Worm (Caenorhabditis elegans) whole organism, L4 larva: Measurements from ENCODE around the gene F46C3.7.

Experiments used
- D1046.2 ChIP-seq: fragments of 200-800 bp; sonication (Bioruptor generic); IDR thresholded peaks from 2 replicates; pipeline ENCODE4 v1.3.6; 2022; ENCODE audit warnings: missing genetic modification characterization, missing compliant biosample characterization
- F26F4.8 ChIP-seq: fragments of 200-800 bp; sonication (Bioruptor generic); conservative IDR thresholded peaks from 2 replicates; pipeline ENCODE4 v1.3.6; 2022; ENCODE audit warnings: missing genetic modification characterization, missing compliant biosample characterization
- F37D6.2 ChIP-seq: sonication (generic microtip); optimal IDR thresholded peaks from 2 replicates; lab custom pipeline; 2016; ENCODE audit warnings: mild to moderate bottlenecking, missing genetic modification characterization, missing compliant biosample characterization
- F44E2.7 ChIP-seq: fragments of 200-800 bp; sonication (Bioruptor generic); IDR thresholded peaks from 2 replicates; pipeline ENCODE4 v2.1.2; 2022; ENCODE audit warnings: missing genetic modification characterization, missing compliant biosample characterization
- T20F7.1 ChIP-seq: fragments of 200-800 bp; sonication (Bioruptor generic); optimal IDR thresholded peaks from 2 replicates; lab custom pipeline; 2018; ENCODE audit warnings: mild to moderate bottlenecking, missing genetic modification characterization, missing compliant biosample characterization
- Y105C5A.15 ChIP-seq: fragments of 200-800 bp; sonication (Bioruptor generic); IDR thresholded peaks from 2 replicates; pipeline ENCODE4 v1.3.6; 2022; ENCODE audit warnings: missing genetic modification characterization, missing compliant biosample characterization
- aha-1 ChIP-seq: fragments of 150-350 bp; peaks from one replicate; lab custom pipeline; 2014; ENCODE audit warnings: missing biosample characterization, missing genetic modification characterization
- aly-2 ChIP-seq: sonication (generic microtip); optimal IDR thresholded peaks from 2 replicates; lab custom pipeline; 2018; ENCODE audit warnings: missing biosample characterization, missing genetic modification characterization
- arid-1 ChIP-seq: fragments of 200-800 bp; sonication (Bioruptor generic); conservative IDR thresholded peaks from 2 replicates; pipeline ENCODE4 v1.3.6; 2022; ENCODE audit warnings: missing genetic modification reagents, missing genetic modification characterization, missing compliant biosample characterization
- ceh-20 ChIP-seq: fragments of 200-800 bp; sonication (Bioruptor generic); IDR thresholded peaks from 2 replicates; pipeline ENCODE4 v1.3.6; 2022; ENCODE audit warnings: missing genetic modification reagents, missing genetic modification characterization, missing compliant biosample characterization
- ceh-28 ChIP-seq: fragments of 150-350 bp; optimal IDR thresholded peaks from 2 replicates; lab custom pipeline; 2014; ENCODE audit warnings: missing biosample characterization, missing genetic modification reagents, missing genetic modification characterization
- ceh-82 ChIP-seq: sonication (generic microtip); optimal IDR thresholded peaks from 2 replicates; lab custom pipeline; 2017; ENCODE audit warnings: missing biosample characterization, missing genetic modification characterization
- ces-1 ChIP-seq: fragments of 150-350 bp; sonication (generic microtip); optimal IDR thresholded peaks from 4 replicates; lab custom pipeline; 2014; ENCODE audit warnings: missing biosample characterization, missing genetic modification reagents, missing genetic modification characterization
- cey-2 ChIP-seq: sonication (generic microtip); optimal IDR thresholded peaks from 3 replicates; lab custom pipeline; 2017; ENCODE audit warnings: missing genetic modification characterization, mild to moderate bottlenecking, missing compliant biosample characterization, antibody characterized with exemption, borderline replicate concordance; ENCODE audit not compliant: insufficient read depth
- daf-12 ChIP-seq: fragments of 150-350 bp; optimal IDR thresholded peaks from 2 replicates; lab custom pipeline; 2014; ENCODE audit warnings: missing biosample characterization, missing genetic modification reagents, missing genetic modification characterization
- daf-16 ChIP-seq, 3 experiments: sonication (generic microtip); optimal IDR thresholded peaks; 2 replicates each; lab custom pipeline; 2016 to 2017; ENCODE audit warnings: missing genetic modification characterization in 3 of 3, missing genetic modification reagents in 3 of 3, mild to moderate bottlenecking in 2 of 3, missing compliant biosample characterization in 2 of 3, missing biosample characterization in 1 of 3, moderate library complexity in 1 of 3
- dmd-6 ChIP-seq: fragments of 200-800 bp; sonication (Bioruptor generic); IDR thresholded peaks from 2 replicates; pipeline ENCODE4 v1.3.6; 2022; ENCODE audit warnings: missing genetic modification reagents, missing genetic modification characterization, missing compliant biosample characterization
- dpl-1 ChIP-seq: fragments of 150-350 bp; optimal IDR thresholded peaks from 2 replicates; lab custom pipeline; 2014; ENCODE audit warnings: missing biosample characterization, missing genetic modification reagents, missing genetic modification characterization
- dve-1 ChIP-seq: sonication (generic microtip); optimal IDR thresholded peaks from 2 replicates; lab custom pipeline; 2017; ENCODE audit warnings: antibody characterized with exemption, mild to moderate bottlenecking, missing genetic modification characterization, missing compliant biosample characterization; ENCODE audit not compliant: insufficient read depth
- fkh-10 ChIP-seq: fragments of 150-350 bp; optimal IDR thresholded peaks from 2 replicates; lab custom pipeline; 2014; ENCODE audit warnings: missing biosample characterization, missing genetic modification reagents, missing genetic modification characterization
- gei-8 ChIP-seq: fragments of 200-800 bp; sonication (Bioruptor generic); optimal IDR thresholded peaks from 2 replicates; lab custom pipeline; 2018; ENCODE audit warnings: mild to moderate bottlenecking, missing genetic modification characterization, missing compliant biosample characterization
- hif-1 ChIP-seq, 2 experiments: sonication (generic microtip); optimal IDR thresholded peaks; 2 replicates each; lab custom pipeline; 2016 to 2017; ENCODE audit warnings: missing compliant biosample characterization in 2 of 2, missing genetic modification characterization in 2 of 2, missing genetic modification reagents in 2 of 2, missing genotype in 2 of 2, mild to moderate bottlenecking in 1 of 2
- lim-7 ChIP-seq: fragments of 200-800 bp; sonication (Bioruptor generic); IDR thresholded peaks from 2 replicates; pipeline ENCODE4 v1.3.6; 2022; ENCODE audit warnings: missing genetic modification characterization, missing compliant biosample characterization
- lin-13 ChIP-seq: fragments of 150-350 bp; optimal IDR thresholded peaks from 2 replicates; lab custom pipeline; 2014; ENCODE audit warnings: missing biosample characterization, missing genetic modification reagents, missing genetic modification characterization
- lir-3 ChIP-seq: sonication (generic microtip); optimal IDR thresholded peaks from 2 replicates; lab custom pipeline; 2016; ENCODE audit warnings: mild to moderate bottlenecking, missing genetic modification characterization, missing compliant biosample characterization
- mdt-29 ChIP-seq: fragments of 200-800 bp; sonication (Bioruptor generic); IDR thresholded peaks from 2 replicates; pipeline ENCODE4 v1.3.6; 2022; ENCODE audit warnings: missing genetic modification reagents, missing genetic modification characterization, missing compliant biosample characterization
- mep-1 ChIP-seq: fragments of 150-350 bp; sonication (generic microtip); optimal IDR thresholded peaks from 3 replicates; lab custom pipeline; 2014; ENCODE audit warnings: missing biosample characterization, missing genetic modification characterization
- nhr-10 ChIP-seq: fragments of 150-350 bp; optimal IDR thresholded peaks from 2 replicates; lab custom pipeline; 2014; ENCODE audit warnings: missing biosample characterization, missing genetic modification characterization
- nhr-111 ChIP-seq: fragments of 200-800 bp; sonication (Bioruptor generic); optimal IDR thresholded peaks from 2 replicates; lab custom pipeline; 2018; ENCODE audit warnings: mild to moderate bottlenecking, missing genetic modification characterization, missing compliant biosample characterization
- nhr-237 ChIP-seq: sonication (generic microtip); optimal IDR thresholded peaks from 2 replicates; lab custom pipeline; 2017; ENCODE audit warnings: missing biosample characterization, missing genetic modification characterization
- nhr-28 ChIP-seq: fragments of 150-350 bp; optimal IDR thresholded peaks from 2 replicates; lab custom pipeline; 2014; ENCODE audit warnings: missing biosample characterization, missing genetic modification characterization
- nhr-42 ChIP-seq: fragments of 200-800 bp; sonication (Bioruptor generic); IDR thresholded peaks from 2 replicates; pipeline ENCODE4 v1.3.6; 2022; ENCODE audit warnings: missing genetic modification characterization, missing compliant biosample characterization
- nhr-48 ChIP-seq: sonication (generic microtip); optimal IDR thresholded peaks from 2 replicates; lab custom pipeline; 2016; ENCODE audit warnings: mild to moderate bottlenecking, missing genetic modification characterization, missing compliant biosample characterization
- nhr-77 ChIP-seq: fragments of 150-350 bp; optimal IDR thresholded peaks from 2 replicates; lab custom pipeline; 2014; ENCODE audit warnings: missing biosample characterization, missing genetic modification characterization
- pqm-1 ChIP-seq: sonication (generic microtip); optimal IDR thresholded peaks from 2 replicates; lab custom pipeline; 2017; ENCODE audit warnings: missing biosample characterization, missing genetic modification characterization
- rbr-2 ChIP-seq: sonication (generic microtip); optimal IDR thresholded peaks from 2 replicates; lab custom pipeline; 2016; ENCODE audit warnings: missing genotype, missing genetic modification characterization, missing compliant biosample characterization
- sdz-12 ChIP-seq: fragments of 200-800 bp; sonication (Bioruptor generic); optimal IDR thresholded peaks from 2 replicates; lab custom pipeline; 2018; ENCODE audit warnings: mild to moderate bottlenecking, missing genetic modification characterization, missing compliant biosample characterization
- skn-1 ChIP-seq: fragments of 150-350 bp; optimal IDR thresholded peaks from 2 replicates; lab custom pipeline; 2014; ENCODE audit warnings: missing biosample characterization, missing genetic modification characterization
- spr-1 ChIP-seq: sonication (generic microtip); optimal IDR thresholded peaks from 2 replicates; lab custom pipeline; 2016; ENCODE audit warnings: mild to moderate bottlenecking, missing genetic modification characterization, missing compliant biosample characterization
- tra-1 ChIP-seq: fragments of 200-800 bp; sonication (Bioruptor generic); IDR thresholded peaks from 2 replicates; pipeline ENCODE4 v1.3.6; 2022; ENCODE audit warnings: missing genetic modification reagents, missing genetic modification characterization, missing compliant biosample characterization
- unc-62 ChIP-seq, 3 experiments: fragments of 150-350 bp in 1 of 3; sonication (generic microtip); optimal IDR thresholded peaks in 2 of 3; peaks in 1 of 3; 1 replicate in 1 of 3; 2 replicates in 2 of 3; lab custom pipeline; 2014 to 2017; ENCODE audit warnings: missing biosample characterization in 3 of 3, missing genetic modification characterization in 3 of 3, missing genetic modification reagents in 3 of 3, missing genotype in 1 of 3
- vab-7 ChIP-seq: fragments of 200-800 bp; sonication (Bioruptor generic); IDR thresholded peaks from 2 replicates; pipeline ENCODE4 v1.3.6; 2022; ENCODE audit warnings: missing genetic modification reagents, missing genetic modification characterization, missing compliant biosample characterization
- zfp-3 ChIP-seq: fragments of 200-800 bp; sonication (Bioruptor generic); conservative IDR thresholded peaks from 2 replicates; pipeline ENCODE4 v1.3.6; 2022; ENCODE audit warnings: missing genetic modification reagents, missing genetic modification characterization, missing compliant biosample characterization
- zip-11 ChIP-seq: fragments of 200-800 bp; sonication (Bioruptor generic); IDR thresholded peaks from 2 replicates; pipeline ENCODE4 v1.3.6; 2022; ENCODE audit warnings: missing genetic modification characterization, missing compliant biosample characterization
- zip-2 ChIP-seq: fragments of 150-350 bp; optimal IDR thresholded peaks from 2 replicates; lab custom pipeline; 2014; ENCODE audit warnings: missing biosample characterization, missing genetic modification characterization
- ztf-11 ChIP-seq: fragments of 150-350 bp; optimal IDR thresholded peaks from 2 replicates; lab custom pipeline; 2014; ENCODE audit warnings: missing biosample characterization, missing genetic modification characterization

The F46C3.7 gene

DNA sequence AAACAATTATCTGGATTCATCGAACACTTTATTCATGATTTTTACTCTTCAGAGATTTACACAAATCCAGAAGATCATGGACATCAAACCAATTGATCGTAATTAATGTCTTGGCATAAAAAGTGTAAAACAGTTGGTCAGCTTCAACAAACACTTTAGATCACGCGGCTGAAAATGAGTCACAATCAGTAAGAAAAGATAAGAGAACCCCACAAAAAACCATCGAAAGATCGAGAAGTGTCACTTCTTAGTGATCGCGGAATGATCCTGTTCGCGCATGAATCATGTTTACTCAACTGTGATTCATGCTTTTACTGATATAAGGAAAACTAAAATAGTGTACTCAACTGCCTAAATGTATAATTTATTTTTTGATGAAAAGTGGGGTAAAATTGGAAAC lies 30.4 kb upstream of the F46C3.7 start (continued):
- TF ChIP-seq F37D6.2 (tag; lab: Kevin White, UChicago) (no peak), daf-12 (tag; lab: Kevin White, UChicago) (no peak), rbr-2 (tag; lab: Kevin White, UChicago) (no peak), zip-2 (tag; lab: Kevin White, UChicago) (peak; percentile 41), ceh-28 (no peak), dve-1 (tag; lab: Kevin White, UChicago) (peak; percentile 84), tra-1 (GFP tag; lab: Robert Waterston, UW) (peak; percentile 37; the same call in 1 of the 2 replicates), cey-2 (tag; lab: Kevin White, UChicago) (no peak), nhr-111 (GFP tag; lab: Kevin White, UChicago) (no peak), dmd-6 (GFP tag; lab: Robert Waterston, UW) (peak; percentile 60), aha-1 (peak; percentile 95), skn-1 (tag; lab: Kevin White, UChicago) (no peak), daf-16 (GFP tag; optimal IDR thresholded peaks at IDR 0.05; lab: Kevin White, UChicago) (peak in 1 of 2 experiments; percentile 87), daf-16 (tag; optimal IDR thresholded peaks at IDR 0.05; lab: Kevin White, UChicago) (peak; percentile 64)

DNA sequence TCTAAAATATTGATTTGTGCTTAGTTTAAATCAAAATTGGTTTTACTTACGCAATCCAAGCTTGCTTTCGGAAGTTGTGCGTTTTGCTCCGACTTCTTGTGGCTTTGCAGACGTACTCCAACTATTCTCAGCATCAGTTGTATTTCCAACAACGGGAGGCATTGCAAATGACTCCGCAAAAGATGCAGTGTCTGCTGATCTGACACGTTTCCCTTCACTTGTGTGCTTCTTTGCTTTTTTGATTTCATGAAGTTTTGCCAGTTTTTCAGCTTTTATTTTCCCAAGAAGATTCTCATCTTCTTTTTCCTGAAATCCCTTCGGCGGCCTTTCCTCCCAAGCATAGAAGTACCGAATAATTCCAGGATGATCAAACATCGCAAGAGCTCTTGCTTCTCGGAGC lies 28.2 kb upstream of the F46C3.7 start:
- no peak for TF ChIP-seq vab-7 (GFP tag; lab: Robert Waterston, UW)
- TF ChIP-seq nhr-42 (GFP tag; lab: Robert Waterston, UW), result no peak
- TF ChIP-seq aha-1, result peak; percentile 92
- no peak for TF ChIP-seq ceh-82
- TF ChIP-seq hif-1 (tag; optimal IDR thresholded peaks at IDR 0.05; lab: Kevin White, UChicago), result no peak
- no peak for TF ChIP-seq fkh-10 (GFP tag; lab: Kevin White, UChicago)
- TF ChIP-seq Y105C5A.15 (GFP tag; lab: Robert Waterston, UW), result no peak
- no peak for TF ChIP-seq ztf-11 (tag; lab: Kevin White, UChicago)
- TF ChIP-seq nhr-77, result no peak
- peak in 1 of 2 experiments; percentile 24 for TF ChIP-seq unc-62 (GFP tag; optimal IDR thresholded peaks at IDR 0.05 in 1 of 2; lab: Kevin White, UChicago)
- no peak for TF ChIP-seq unc-62 (tag; optimal IDR thresholded peaks at IDR 0.05; lab: Kevin White, UChicago)

ce11 chrX:11414837-11415550 lies 24.8 kb upstream of the F46C3.7 start, which contains the start of gene pek-1:
TSS of gene pek-1 (minus strand) at chrX:11414887.
- TF ChIP-seq zip-11 (GFP tag; lab: Robert Waterston, UW), result no peak
- no peak for TF ChIP-seq F44E2.7 (GFP tag; lab: Robert Waterston, UW)
- no peak for TF ChIP-seq nhr-10 (tag; lab: Kevin White, UChicago)
- no peak for TF ChIP-seq ces-1 (GFP tag; lab: Kevin White, UChicago)
- no peak for TF ChIP-seq sdz-12
- peak in 1 of 2 experiments; percentile 31 for TF ChIP-seq daf-16 (GFP tag; optimal IDR thresholded peaks at IDR 0.05; lab: Kevin White, UChicago)
- peak; percentile 55 for TF ChIP-seq daf-16 (tag; optimal IDR thresholded peaks at IDR 0.05; lab: Kevin White, UChicago)
- peak; percentile 4 for TF ChIP-seq T20F7.1 (GFP tag; lab: Kevin White, UChicago)
- TF ChIP-seq nhr-28, result peak; percentile 35
- no peak for TF ChIP-seq lim-7 (GFP tag; lab: Robert Waterston, UW)
- TF ChIP-seq spr-1 (tag; lab: Kevin White, UChicago), result no peak
- peak; percentile 77 for TF ChIP-seq mdt-29 (GFP tag; lab: Robert Waterston, UW)
- no peak for TF ChIP-seq F26F4.8
- no peak for TF ChIP-seq lin-13 (GFP tag; lab: Kevin White, UChicago)
- no peak for TF ChIP-seq zfp-3 (GFP tag; lab: Robert Waterston, UW)
- TF ChIP-seq arid-1 (GFP tag; lab: Robert Waterston, UW), result 0 out of 2 replicates have a peak, but pooled peaks have one; percentile 16
- TF ChIP-seq ceh-20, result no peak
- no peak for TF ChIP-seq D1046.2
- TF ChIP-seq Y105C5A.15 (GFP tag; lab: Robert Waterston, UW), result no peak
- TF ChIP-seq gei-8 (GFP tag; lab: Kevin White, UChicago), result no peak
- peak; percentile 84 for TF ChIP-seq aha-1
- no peak for TF ChIP-seq aly-2 (tag; lab: Kevin White, UChicago)
- no peak for TF ChIP-seq nhr-237 (tag; lab: Kevin White, UChicago)
- TF ChIP-seq pqm-1 (tag; lab: Kevin White, UChicago), result no peak
- TF ChIP-seq nhr-48 (tag; lab: Kevin White, UChicago), result peak; percentile 47
- peak; percentile 52 for TF ChIP-seq mep-1 (tag; lab: Kevin White, UChicago)
- TF ChIP-seq lir-3 (tag; lab: Kevin White, UChicago), result no peak
- peak; percentile 7 for TF ChIP-seq dpl-1 (GFP tag; lab: Kevin White, UChicago)
- TF ChIP-seq zip-2 (tag; lab: Kevin White, UChicago), result no peak
